Fruit fly (Drosophila melanogaster): Measurements from ENCODE around the gene SkpE.

The SkpE gene

DNA sequence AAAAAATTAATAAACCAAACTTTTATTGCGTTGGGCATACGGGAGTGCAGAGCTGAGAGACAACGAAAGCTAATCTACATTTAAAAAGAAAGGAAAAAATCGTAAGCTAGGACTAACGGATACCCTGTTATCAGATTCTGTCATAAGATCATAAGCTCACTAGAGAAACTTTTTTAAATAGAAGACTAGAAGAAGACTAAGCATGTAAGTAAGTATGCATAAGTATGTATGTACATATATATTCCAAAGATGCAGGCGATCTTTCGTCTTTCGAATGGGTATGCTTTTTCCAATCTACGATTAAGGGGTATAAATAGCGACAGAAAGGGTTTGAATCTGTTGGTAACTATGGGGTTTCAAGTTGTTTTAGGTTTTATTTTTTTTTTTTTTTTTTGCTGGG, 39.0 kb downstream of the SkpE start (continued):
- no peak for TF ChIP-seq Sox15 (GFP tag; optimal IDR thresholded peaks at IDR 0.05)
- peak; percentile 49 for TF ChIP-seq Eip75B (GFP tag; optimal IDR thresholded peaks at IDR 0.05)

DNA sequence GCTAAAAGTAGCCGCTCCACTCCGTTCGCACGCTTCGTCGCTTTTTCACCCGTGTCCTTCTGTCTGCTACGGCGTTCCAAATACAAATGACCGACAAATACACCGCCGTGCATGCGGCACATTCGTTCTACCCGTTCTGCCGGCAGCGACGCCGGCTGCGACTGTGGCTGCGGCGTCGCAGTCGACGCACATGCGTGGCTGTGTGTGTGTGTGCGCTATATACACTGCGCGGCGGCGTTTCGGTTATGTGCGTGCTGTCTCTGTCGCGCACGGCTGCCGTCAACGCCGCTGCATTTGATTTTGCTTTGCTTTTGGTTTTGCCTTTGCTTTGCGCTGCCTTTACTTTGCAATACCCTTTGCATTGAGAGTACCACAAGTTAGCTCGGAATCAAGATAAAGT, 40.4 kb downstream of the SkpE start, which contains the start of gene zld:
Gene zld (minus strand): TSS at position 92 of the 400 bp plus-strand sequence.
- TF ChIP-seq fkh (GFP tag; optimal IDR thresholded peaks at IDR 0.05) (peak; percentile 71), CG1621 (tag; optimal IDR thresholded peaks at IDR 0.05) (peak; percentile 17), Eip78C (GFP tag) (peak; percentile 27), cyc (GFP tag; optimal IDR thresholded peaks at IDR 0.05) (no peak), CG11902 (GFP tag; optimal IDR thresholded peaks at IDR 0.05) (no peak), CG6163 (GFP tag; IDR thresholded peaks at IDR 0.05) (0 out of 3 replicates have a peak, but pooled peaks have one; percentile 35), svp (GFP tag) (peak; percentile 48), ss (GFP tag; optimal IDR thresholded peaks at IDR 0.05) (peak in 1 of 2 experiments; percentile 41)

DNA sequence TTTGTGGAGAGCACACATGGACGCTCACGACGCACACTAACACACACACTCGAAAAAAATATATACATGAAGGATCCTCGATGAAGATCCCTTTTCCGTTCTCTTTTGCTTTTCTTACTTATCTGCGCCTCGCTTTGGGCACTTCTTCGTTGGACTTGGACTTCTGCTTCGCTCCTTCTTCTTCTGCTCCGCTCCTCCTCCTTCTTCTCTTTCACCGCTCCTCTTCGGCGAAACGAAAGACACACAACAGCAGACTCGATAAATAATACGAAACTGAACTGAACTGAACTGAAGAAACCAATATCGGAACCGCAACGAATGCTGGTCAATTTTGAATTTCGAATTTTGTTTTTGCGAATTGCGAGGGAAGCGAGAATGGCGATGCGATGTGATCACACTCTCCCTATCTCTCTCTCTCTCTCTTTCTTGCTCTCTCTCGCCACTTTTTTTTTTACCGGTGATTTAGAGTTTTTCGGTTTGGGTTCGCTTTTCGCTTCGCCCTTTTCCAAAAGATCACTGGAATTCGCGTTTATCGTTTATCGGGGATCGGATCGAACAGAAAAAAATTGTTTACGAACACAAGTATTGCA, 41.0 kb downstream of the SkpE start:
- TF ChIP-seq CG6163 (GFP tag; IDR thresholded peaks at IDR 0.05) (peak; percentile 50; the same call in 2 of the 3 replicates), Eip78C (GFP tag) (peak; percentile 26), Lpt (GFP tag; optimal IDR thresholded peaks at IDR 0.05) (no peak)

DNA sequence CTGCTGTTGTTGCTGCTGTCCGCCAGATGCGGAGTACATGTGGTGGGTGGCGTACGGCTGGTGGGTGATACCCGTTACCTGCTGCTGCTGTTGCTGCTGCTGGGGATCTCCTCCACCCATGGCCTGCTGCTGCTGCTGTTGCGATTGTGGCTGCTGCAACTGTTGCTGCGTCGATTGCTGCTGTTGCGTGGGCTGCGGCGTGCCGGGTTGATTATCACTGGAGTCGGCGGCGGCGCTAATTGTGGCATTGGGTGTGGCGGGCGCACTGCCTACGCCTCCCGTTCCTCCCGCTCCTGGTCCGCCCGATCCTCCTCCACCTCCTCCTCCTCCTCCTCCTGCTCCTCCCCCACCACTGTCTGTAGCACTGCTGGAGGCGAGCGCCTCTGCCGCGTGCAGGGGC, 42.0 kb downstream of the SkpE start:
- TF ChIP-seq fkh (GFP tag; optimal IDR thresholded peaks at IDR 0.05) = no peak
- no peak for TF ChIP-seq CG6163 (GFP tag; IDR thresholded peaks at IDR 0.05)
- no peak for TF ChIP-seq CG3919 (GFP tag; optimal IDR thresholded peaks at IDR 0.05)
- no peak for TF ChIP-seq vri (GFP tag; optimal IDR thresholded peaks at IDR 0.05)
- no peak for TF ChIP-seq CG16779 (tag; optimal IDR thresholded peaks at IDR 0.05)
- no peak for TF ChIP-seq net (GFP tag; optimal IDR thresholded peaks at IDR 0.05)
- no peak for TF ChIP-seq acj6 (GFP tag; optimal IDR thresholded peaks at IDR 0.05)
- no peak for TF ChIP-seq Eip78C (GFP tag)
- TF ChIP-seq Blimp-1 (GFP tag; optimal IDR thresholded peaks at IDR 0.05) = no peak
- TF ChIP-seq Eip93F (GFP tag; optimal IDR thresholded peaks at IDR 0.05) = no peak
- no peak for TF ChIP-seq Lpt (GFP tag; optimal IDR thresholded peaks at IDR 0.05)
- no peak for TF ChIP-seq pdm3 (GFP tag; optimal IDR thresholded peaks at IDR 0.05)
- TF ChIP-seq CG9139 (GFP tag; optimal IDR thresholded peaks at IDR 0.05) = no peak
- TF ChIP-seq Hr4 (GFP tag; optimal IDR thresholded peaks at IDR 0.05) = no peak
- TF ChIP-seq cyc (GFP tag; optimal IDR thresholded peaks at IDR 0.05) = no peak
- TF ChIP-seq lz (GFP tag; optimal IDR thresholded peaks at IDR 0.05) = no peak

DNA sequence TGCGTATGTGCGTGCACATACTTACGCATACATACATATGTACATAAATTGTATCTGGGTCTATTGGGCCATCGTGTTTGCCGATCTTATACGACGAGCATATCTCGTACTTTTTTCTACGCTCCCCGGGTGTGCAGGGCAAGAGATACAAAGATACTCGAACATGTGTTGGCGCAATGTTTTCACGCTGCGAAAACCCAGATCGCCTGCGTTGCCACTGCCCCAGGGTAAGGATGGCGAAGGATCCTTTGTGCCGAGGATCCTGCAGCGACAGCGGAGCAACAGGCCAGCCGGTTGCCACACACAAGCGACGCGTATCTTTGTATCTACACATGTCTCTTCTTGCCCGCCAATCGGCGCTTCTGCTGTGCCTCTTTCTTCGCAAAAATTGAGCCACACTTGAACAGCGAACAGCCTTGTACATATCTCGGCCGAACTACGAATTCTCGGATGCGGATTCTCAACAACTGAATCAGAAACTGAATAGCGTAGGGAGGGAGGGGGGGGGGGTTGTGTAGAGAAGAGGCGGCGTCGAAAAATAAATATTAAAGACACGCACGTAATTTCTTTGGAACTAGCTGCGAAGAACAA, 48.7 kb downstream of the SkpE start:
- TF ChIP-seq Eip78C (GFP tag) (peak; percentile 15), ss (GFP tag; optimal IDR thresholded peaks at IDR 0.05) (peak in 1 of 2 experiments; percentile 20), achi (GFP tag; optimal IDR thresholded peaks at IDR 0.05) (no peak), spab (GFP tag; optimal IDR thresholded peaks at IDR 0.05) (no peak), CG1621 (tag; optimal IDR thresholded peaks at IDR 0.05) (peak; percentile 2), pdm3 (GFP tag; optimal IDR thresholded peaks at IDR 0.05) (no peak)

DNA sequence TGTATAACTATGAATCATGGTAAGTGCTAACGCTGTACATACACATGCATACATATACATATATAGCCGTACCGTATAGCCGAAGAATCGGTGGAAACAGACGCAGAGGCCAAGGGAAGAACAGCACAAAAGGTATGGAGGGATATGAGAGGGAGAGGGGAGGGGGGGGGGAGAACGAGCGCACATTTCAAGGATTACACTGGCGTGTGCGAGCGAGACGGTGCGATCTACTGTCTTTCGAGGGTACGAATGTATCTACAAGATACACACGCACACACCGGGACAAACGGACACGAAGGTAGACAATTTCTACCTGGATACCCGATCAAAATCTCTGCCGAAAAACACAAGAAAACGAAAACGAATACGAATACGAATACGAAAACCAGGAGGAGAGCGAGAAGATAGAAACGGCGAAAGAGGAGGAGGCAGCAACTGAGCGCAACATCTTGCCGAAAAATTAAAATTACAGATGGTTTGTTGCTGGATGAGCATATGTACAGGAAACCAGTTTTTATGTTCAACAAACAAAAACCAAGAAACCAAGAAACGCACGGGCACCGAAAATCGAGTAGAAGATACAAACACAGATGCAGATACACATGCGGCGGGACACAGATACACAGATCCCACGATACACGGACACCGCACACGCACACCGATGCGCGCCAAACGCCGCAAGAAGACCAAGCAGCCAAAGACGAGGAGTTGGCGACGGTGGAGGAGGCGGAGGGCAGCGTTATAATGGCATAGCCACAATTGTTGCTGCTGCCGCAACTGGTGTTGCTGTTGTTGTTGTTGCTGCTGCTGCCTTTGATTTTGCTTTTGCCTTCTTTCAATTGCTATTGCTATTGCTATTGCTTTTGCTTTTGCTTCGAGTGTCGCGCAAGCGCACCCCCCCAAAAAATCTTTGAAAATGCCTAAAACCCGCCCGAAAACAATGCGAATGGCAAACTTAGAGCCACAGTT, 49.9 kb downstream of the SkpE start:
- no peak for TF ChIP-seq CG34406 (GFP tag; optimal IDR thresholded peaks at IDR 0.05)
- peak; percentile 11 for TF ChIP-seq Eip78C (GFP tag)
- no peak for TF ChIP-seq Ets96B (tag; optimal IDR thresholded peaks at IDR 0.05)
- TF ChIP-seq ss (GFP tag; optimal IDR thresholded peaks at IDR 0.05) = peak in 1 of 2 experiments; percentile 1
- peak; percentile 4 for TF ChIP-seq CG1621 (tag; optimal IDR thresholded peaks at IDR 0.05)

Measured in whole organism, prepupa.